Fruit fly (Drosophila melanogaster) whole organism, embryonic: ENCODE measurements around the gene bnl.

Experiments
- Abd-B ChIP-seq: fragments of 200-800 bp; sonication (Bioruptor generic); optimal IDR thresholded peaks from 2 replicates; lab custom pipeline; 2018; ENCODE audit warnings: missing biosample characterization, mild to moderate bottlenecking, missing genetic modification characterization, moderate library complexity
- CG10431 ChIP-seq: fragments of 200-800 bp; sonication (Bioruptor generic); optimal IDR thresholded peaks from 3 replicates; lab custom pipeline; 2018; ENCODE audit warnings: missing biosample characterization, mild to moderate bottlenecking, missing genetic modification characterization
- CG14050 ChIP-seq: fragments of 200-800 bp; sonication (Bioruptor generic); IDR thresholded peaks from 3 replicates; pipeline ENCODE4 v1.3.6; 2022; ENCODE audit warnings: missing biosample characterization, missing genetic modification characterization
- CG1832 ChIP-seq: fragments of 200-800 bp; sonication (Bioruptor generic); optimal IDR thresholded peaks from 2 replicates; lab custom pipeline; 2017; ENCODE audit warnings: missing biosample characterization, mild to moderate bottlenecking, missing genetic modification characterization, inconsistent platforms
- CG6689 ChIP-seq: fragments of 200-800 bp; sonication (Bioruptor generic); IDR thresholded peaks from 2 replicates; pipeline ENCODE4 v1.3.6; 2022; ENCODE audit warnings: missing biosample characterization, missing genetic modification characterization
- CG8359 ChIP-seq: fragments of 200-800 bp; sonication (Bioruptor generic); optimal IDR thresholded peaks from 2 replicates; lab custom pipeline; 2017; ENCODE audit warnings: missing biosample characterization, mild to moderate bottlenecking, missing genetic modification characterization, borderline replicate concordance
- Hr39 ChIP-seq: fragments of >200 bp; optimal IDR thresholded peaks from 2 replicates; lab custom pipeline; 2017
- Lhr ChIP-seq: fragments of 200-800 bp; sonication (Bioruptor generic); optimal IDR thresholded peaks from 3 replicates; lab custom pipeline; 2017; ENCODE audit warnings: mild to moderate bottlenecking, missing biosample characterization, missing genetic modification reagents, missing genetic modification characterization
- Side ChIP-seq: fragments of 200-800 bp; sonication (Bioruptor generic); optimal IDR thresholded peaks from 2 replicates; lab custom pipeline; 2016; ENCODE audit warnings: missing biosample characterization, missing genetic modification characterization
- Tbp ChIP-seq: fragments of >200 bp; optimal IDR thresholded peaks from 2 replicates; lab custom pipeline; 2018; ENCODE audit warnings: missing biosample characterization, missing genetic modification characterization
- cg ChIP-seq: fragments of 200-800 bp; sonication (Bioruptor generic); optimal IDR thresholded peaks from 3 replicates; lab custom pipeline; 2019; ENCODE audit warnings: missing biosample characterization, mild to moderate bottlenecking, missing genetic modification characterization, moderate library complexity
- ewg ChIP-seq: fragments of 200-800 bp; sonication (Bioruptor generic); optimal IDR thresholded peaks from 3 replicates; lab custom pipeline; 2017; ENCODE audit warnings: mild to moderate bottlenecking, missing biosample characterization, missing genetic modification reagents, missing genetic modification characterization
- tin ChIP-seq: fragments of 200-800 bp; sonication (Bioruptor generic); optimal IDR thresholded peaks from 3 replicates; lab custom pipeline; 2016; ENCODE audit warnings: missing biosample characterization, missing genetic modification characterization
- tll ChIP-seq, 2 experiments: fragments of 200-800 bp in 1 of 2; fragments of >200 bp in 1 of 2; sonication (Bioruptor generic) in 1 of 2; optimal IDR thresholded peaks; 2 replicates each; lab custom pipeline; 2017 to 2019; ENCODE audit warnings: missing biosample characterization in 2 of 2, missing genetic modification characterization in 2 of 2, mild to moderate bottlenecking in 1 of 2, moderate library complexity in 1 of 2

DNA sequence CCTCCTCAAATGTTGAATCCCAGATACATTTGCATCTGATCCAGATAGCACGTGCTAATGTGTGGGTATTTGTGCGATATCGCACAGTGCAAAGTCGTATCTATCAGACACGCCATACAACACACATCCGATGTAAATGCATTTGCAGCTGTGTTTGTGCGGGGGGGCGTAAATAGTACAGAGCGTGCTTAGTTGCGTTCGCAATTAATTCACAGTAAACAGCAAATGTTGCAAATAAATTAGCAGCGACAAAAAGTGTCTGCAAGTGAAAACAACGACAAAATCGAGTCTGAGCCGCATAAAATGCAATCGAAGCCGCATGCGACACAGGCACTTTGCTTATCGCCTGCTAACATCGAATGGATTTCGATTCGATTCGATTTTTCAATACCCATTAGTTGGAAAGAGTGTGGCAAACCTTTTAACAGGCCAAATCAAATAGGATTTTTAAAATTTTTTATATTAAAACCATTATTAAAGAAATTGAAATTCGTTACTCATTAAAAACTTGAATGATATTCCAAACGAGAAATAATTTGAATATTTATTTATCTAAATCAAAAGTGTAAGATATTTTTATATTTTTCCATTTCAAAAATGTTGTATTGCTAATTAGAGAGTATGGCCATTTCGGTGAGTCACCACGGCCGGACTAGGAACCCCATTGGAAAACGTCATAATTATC is 28.7 kb downstream of the bnl start:
- TF ChIP-seq CG1832 (GFP tag; lab: Kevin White, UChicago), result no peak
- TF ChIP-seq tin, result no peak
- no peak for TF ChIP-seq Side (GFP tag; lab: Kevin White, UChicago)
- TF ChIP-seq CG6689 (GFP tag; lab: Robert Waterston, UW), result no peak
- TF ChIP-seq Hr39, result no peak
- TF ChIP-seq cg (GFP tag; lab: Kevin White, UChicago), result no peak
- TF ChIP-seq Abd-B (GFP tag; lab: Kevin White, UChicago), result no peak
- no peak for TF ChIP-seq CG10431 (GFP tag; lab: Kevin White, UChicago)
- no peak for TF ChIP-seq CG8359
- no peak for TF ChIP-seq Tbp (GFP tag; lab: Kevin White, UChicago)
- no peak for TF ChIP-seq tll (GFP tag; optimal IDR thresholded peaks at IDR 0.05; lab: Kevin White, UChicago)
- TF ChIP-seq ewg (GFP tag; lab: Kevin White, UChicago), result no peak
- no peak for TF ChIP-seq CG14050 (GFP tag; lab: Robert Waterston, UW)
- no peak for TF ChIP-seq Lhr (GFP tag; lab: Kevin White, UChicago)
